Worm (Caenorhabditis elegans): Measurements from ENCODE around the gene Y49F6C.2.

DNA sequence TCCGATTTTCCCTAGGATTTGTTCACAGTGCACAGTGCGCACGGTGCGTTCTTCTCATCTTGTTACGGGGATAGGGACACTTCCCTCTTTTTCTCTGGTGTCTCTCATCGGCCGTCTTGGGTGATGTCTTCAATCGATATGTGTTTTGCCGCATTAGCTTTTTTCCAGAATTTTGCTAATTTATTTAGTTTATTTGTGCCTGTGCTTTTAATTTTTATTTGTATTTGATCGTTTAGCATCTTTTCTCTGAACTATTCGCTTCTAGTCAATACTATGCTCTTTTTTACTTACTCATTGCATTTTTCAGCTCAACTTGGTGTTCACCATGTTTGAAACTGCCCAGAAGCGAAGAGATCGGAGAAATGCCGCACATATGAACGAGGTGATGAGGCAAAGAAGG lies 38.1 kb upstream of the Y49F6C.2 start, which contains the start of gene F14D2.5:
- no peak for TF ChIP-seq egl-27 (tag; optimal IDR thresholded peaks at IDR 0.05)
- no peak for TF ChIP-seq ZK546.5 (tag; optimal IDR thresholded peaks at IDR 0.05)

Measured in whole organism, L4 larva.